Worm (Caenorhabditis elegans): ENCODE results near the gene K10D11.4.

Gene K10D11.4

ce11 chrIV:13021006-13021405 lies 26.7 kb upstream of the K10D11.4 start:
- TF ChIP-seq attf-3 (GFP tag; conservative IDR thresholded peaks at IDR 0.05): no peak
- no peak for TF ChIP-seq sdz-38 (tag; optimal IDR thresholded peaks at IDR 0.05)
- TF ChIP-seq F37B4.10 (GFP tag; IDR thresholded peaks at IDR 0.05): no peak
- TF ChIP-seq K11D2.4 (GFP tag; IDR thresholded peaks at IDR 0.05): no peak

- TF ChIP-seq zfh-2 (GFP tag; conservative IDR thresholded peaks at IDR 0.05) (peak; percentile 73), die-1 (tag; optimal IDR thresholded peaks at IDR 0.05) (no peak), ceh-79 (tag; optimal IDR thresholded peaks at IDR 0.05) (no peak), egrh-3 (GFP tag; IDR thresholded peaks at IDR 0.05) (0 out of 2 replicates have a peak, but pooled peaks have one; percentile 8), lsy-27 (tag; optimal IDR thresholded peaks at IDR 0.05; ENCODE audit: borderline replicate concordance, insufficient read depth) (no peak), lin-54 (GFP tag; optimal IDR thresholded peaks at IDR 0.05) (no peak), rcor-1 (GFP tag; IDR thresholded peaks at IDR 0.05) (no peak), nhr-27 (tag; optimal IDR thresholded peaks at IDR 0.05) (no peak)
These were observed 22.5 kb upstream of the K10D11.4 start for ce11 chrIV:13016820-13017219.

ce11 chrIV:13015801-13016404 lies 21.6 kb upstream of the K10D11.4 start:
- no peak for TF ChIP-seq snpc-1.3 (tag; optimal IDR thresholded peaks at IDR 0.05; ENCODE audit: insufficient read depth)
- no peak for TF ChIP-seq F55B11.4 (tag; optimal IDR thresholded peaks at IDR 0.05; ENCODE audit: borderline replicate concordance, insufficient read depth)
- no peak for TF ChIP-seq ccch-3 (GFP tag; optimal IDR thresholded peaks at IDR 0.05)
- TF ChIP-seq bed-2 (GFP tag; IDR thresholded peaks at IDR 0.05): no peak
- no peak for TF ChIP-seq lag-1 (GFP tag; IDR thresholded peaks at IDR 0.05)
- TF ChIP-seq C17E4.6 (GFP tag; IDR thresholded peaks at IDR 0.05): no peak
- TF ChIP-seq B0336.3 (GFP tag; IDR thresholded peaks at IDR 0.05): no peak
- no peak for TF ChIP-seq F33H1.4 (GFP tag; IDR thresholded peaks at IDR 0.05)
- no peak for TF ChIP-seq repo-1 (tag; optimal IDR thresholded peaks at IDR 0.05)
- no peak for TF ChIP-seq D2030.7 (GFP tag; IDR thresholded peaks at IDR 0.05)
- no peak for TF ChIP-seq tlf-1 (GFP tag; optimal IDR thresholded peaks at IDR 0.05)
- no peak for TF ChIP-seq ceh-40 (GFP tag; IDR thresholded peaks at IDR 0.05)
- no peak for TF ChIP-seq egrh-3 (GFP tag; IDR thresholded peaks at IDR 0.05)
- TF ChIP-seq xnd-1 (tag; optimal IDR thresholded peaks at IDR 0.05): no peak
- no peak for TF ChIP-seq hmg-1.2 (GFP tag; IDR thresholded peaks at IDR 0.05)
- TF ChIP-seq lin-26 (GFP tag; IDR thresholded peaks at IDR 0.05): no peak
- TF ChIP-seq ekl-4 (GFP tag; IDR thresholded peaks at IDR 0.05): no peak
- no peak for TF ChIP-seq hmg-20 (GFP tag; IDR thresholded peaks at IDR 0.05)

- TF ChIP-seq rec-8 (tag; optimal IDR thresholded peaks at IDR 0.05) (no peak), dox-1 (GFP tag; IDR thresholded peaks at IDR 0.05) (no peak), sptf-2 (GFP tag; optimal IDR thresholded peaks at IDR 0.05) (no peak), bed-1 (GFP tag; IDR thresholded peaks at IDR 0.05) (no peak), snpc-4 (GFP tag; optimal IDR thresholded peaks at IDR 0.05) (no peak), snpc-4 (tag; optimal IDR thresholded peaks at IDR 0.05) (peak; percentile 41 to 84 (median 62))
These were observed 19.6 kb upstream of the K10D11.4 start for ce11 chrIV:13013711-13014341.

Data from whole organism, young adult.